Fruit fly (Drosophila melanogaster): ENCODE measurements around the gene Scp2.

Gene Scp2

DNA sequence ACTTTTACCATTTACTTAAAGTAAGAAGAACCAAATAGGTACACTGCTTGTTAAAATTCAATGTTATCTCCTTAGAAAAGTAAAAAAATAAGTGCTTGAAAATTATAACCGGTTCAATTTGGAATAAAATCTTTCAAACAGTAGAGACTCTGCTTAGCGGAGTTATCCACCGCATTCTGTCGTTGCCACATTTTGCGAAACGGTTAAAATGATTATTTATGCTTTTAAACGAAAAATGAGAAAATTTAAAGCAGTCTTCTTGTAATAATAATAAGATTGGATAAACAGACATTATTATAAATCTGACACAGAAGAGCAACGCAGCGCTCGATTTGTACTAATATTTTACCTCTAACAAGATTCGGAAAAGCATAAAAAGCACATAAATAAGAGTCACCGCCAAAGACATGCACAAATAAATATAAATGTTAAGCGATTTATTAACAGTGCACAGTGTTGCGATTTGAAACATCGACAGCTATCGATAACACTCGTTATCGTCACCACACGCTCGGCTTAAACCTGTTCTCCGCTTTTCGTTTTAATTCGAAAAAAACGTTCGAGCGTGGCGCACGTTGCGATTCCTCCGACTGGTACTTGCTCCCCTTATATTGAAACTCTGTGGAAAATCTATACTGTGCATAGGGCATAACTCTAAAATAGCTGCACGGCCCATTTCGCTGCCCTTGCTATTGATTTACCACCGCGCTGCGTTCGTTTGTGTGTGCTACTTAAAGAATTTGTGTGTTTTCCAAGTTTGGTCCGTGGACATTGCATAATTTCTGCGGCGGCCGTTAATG, 41.5 kb upstream of the Scp2 start, which contains the start of gene Fas1 (continued):
- TF ChIP-seq usp (GFP tag; optimal IDR thresholded peaks at IDR 0.05) (no peak), fru (optimal IDR thresholded peaks at IDR 0.05) (no peak)

DNA sequence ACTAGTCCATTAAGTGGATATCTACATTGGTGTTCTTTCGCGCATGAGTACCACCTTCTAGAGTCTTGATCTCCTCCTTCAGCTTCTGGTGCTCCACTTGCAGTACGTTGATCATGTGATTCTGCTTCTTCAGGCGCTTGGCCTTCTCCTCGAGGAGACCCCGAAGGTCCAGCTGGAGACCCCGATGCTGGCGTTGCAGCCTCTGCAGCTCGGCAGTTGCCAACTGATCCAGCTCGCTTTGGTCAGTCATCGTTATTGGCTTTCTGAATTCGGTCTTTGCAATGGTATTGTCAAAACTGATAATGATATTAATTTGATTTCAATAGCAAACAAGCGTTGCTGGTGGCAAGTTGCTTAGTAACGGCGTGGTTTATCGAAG, 40.9 kb upstream of the Scp2 start, which contains the start of gene Ccdc114:
TSS of gene Ccdc114 (minus strand) at position 347 of the 379 bp plus-strand sequence.
- TF ChIP-seq ro (GFP tag; IDR thresholded peaks at IDR 0.05) = no peak
- peak; percentile 54 for TF ChIP-seq sens (GFP tag)
- TF ChIP-seq CkIIα-i1 (GFP tag; IDR thresholded peaks at IDR 0.05) = no peak
- peak; percentile 2 for TF ChIP-seq D (optimal IDR thresholded peaks at IDR 0.05)
- no peak for TF ChIP-seq D (GFP tag; optimal IDR thresholded peaks at IDR 0.05)

dm6 chr3R:16620478-16620877, 37.0 kb upstream of the Scp2 start, which contains the start of gene CG14893:
TSS of gene CG14893 (plus strand) at chr3R:16620778.
- TF ChIP-seq CG12744 (GFP tag; optimal IDR thresholded peaks at IDR 0.05) (no peak), sob (GFP tag; IDR thresholded peaks at IDR 0.05) (no peak), CG7556 (GFP tag; optimal IDR thresholded peaks at IDR 0.05) (no peak), fd102C (GFP tag; optimal IDR thresholded peaks at IDR 0.05) (no peak), Ssrp (tag; optimal IDR thresholded peaks at IDR 0.05) (no peak), maf-S (GFP tag; optimal IDR thresholded peaks at IDR 0.05) (no peak), CG17612 (GFP tag; IDR thresholded peaks at IDR 0.05) (no peak), Gsc (GFP tag; IDR thresholded peaks at IDR 0.05) (no peak), seq (GFP tag; IDR thresholded peaks at IDR 0.05) (no peak), CG18011 (GFP tag; optimal IDR thresholded peaks at IDR 0.05) (no peak)

- TF ChIP-seq sqz (GFP tag; optimal IDR thresholded peaks at IDR 0.05) (no peak), BEAF-32 (GFP tag; optimal IDR thresholded peaks at IDR 0.05) (peak; percentile 3), BtbVII (GFP tag; optimal IDR thresholded peaks at IDR 0.05) (no peak), fru (optimal IDR thresholded peaks at IDR 0.05) (no peak), H15 (GFP tag; IDR thresholded peaks at IDR 0.05) (no peak), CG1024 (GFP tag; IDR thresholded peaks at IDR 0.05) (no peak), Nf-YA (GFP tag; IDR thresholded peaks at IDR 0.05) (no peak), zen2 (GFP tag; IDR thresholded peaks at IDR 0.05; ENCODE audit: partially characterized antibody) (no peak), CG12071 (GFP tag; optimal IDR thresholded peaks at IDR 0.05) (no peak), Doc3 (GFP tag; IDR thresholded peaks at IDR 0.05; ENCODE audit: partially characterized antibody) (0 out of 3 replicates have a peak, but pooled peaks have one; percentile 23), CG3847 (GFP tag; IDR thresholded peaks at IDR 0.05) (no peak), ranshi (GFP tag; IDR thresholded peaks at IDR 0.05) (no peak), rib (GFP tag; IDR thresholded peaks at IDR 0.05) (no peak), CG10147 (GFP tag; optimal IDR thresholded peaks at IDR 0.05) (no peak), CG2199 (GFP tag; IDR thresholded peaks at IDR 0.05) (no peak), H2.0 (GFP tag; IDR thresholded peaks at IDR 0.05) (no peak)
Observed at dm6 chr3R:16617650-16618049, 34.2 kb upstream of the Scp2 start, which contains the start of gene CG17560. TSS of gene CG17560 (plus strand) at chr3R:16617950.

dm6 chr3R:16615009-16615408, 31.5 kb upstream of the Scp2 start, which contains the start of gene CG17562:
TSS of gene CG17562 (plus strand) at chr3R:16615309.
- TF ChIP-seq CG1647 (GFP tag; optimal IDR thresholded peaks at IDR 0.05) = no peak
- no peak for TF ChIP-seq CG4282 (GFP tag; optimal IDR thresholded peaks at IDR 0.05)
- no peak for TF ChIP-seq CG14965 (GFP tag; optimal IDR thresholded peaks at IDR 0.05; ENCODE audit: borderline replicate concordance)
- no peak for TF ChIP-seq mld (GFP tag; IDR thresholded peaks at IDR 0.05; ENCODE audit: partially characterized antibody)
- TF ChIP-seq zf30C (GFP tag; optimal IDR thresholded peaks at IDR 0.05) = no peak
- TF ChIP-seq CG8765 (GFP tag; IDR thresholded peaks at IDR 0.05) = no peak
- no peak for TF ChIP-seq ab (GFP tag; optimal IDR thresholded peaks at IDR 0.05)
- TF ChIP-seq cg (GFP tag; optimal IDR thresholded peaks at IDR 0.05) = no peak
- no peak for TF ChIP-seq nom (GFP tag; optimal IDR thresholded peaks at IDR 0.05)
- no peak for TF ChIP-seq zen (tag; optimal IDR thresholded peaks at IDR 0.05)
- TF ChIP-seq CG7372 (GFP tag; IDR thresholded peaks at IDR 0.05) = no peak
- no peak for TF ChIP-seq CG11093 (GFP tag; IDR thresholded peaks at IDR 0.05)
- TF ChIP-seq gt (GFP tag; IDR thresholded peaks at IDR 0.05) = no peak
- TF ChIP-seq Xbp1 (GFP tag; optimal IDR thresholded peaks at IDR 0.05) = no peak
- no peak for TF ChIP-seq CG7786 (GFP tag; optimal IDR thresholded peaks at IDR 0.05)
